Worm (Caenorhabditis elegans): Measurements from ENCODE around the gene B0403.6.

Gene B0403.6

ce11 chrX:7040760-7041159 is 34.4 kb downstream of the B0403.6 start:
- no peak for TF ChIP-seq ceh-28 (tag; optimal IDR thresholded peaks at IDR 0.05)
- peak; percentile 77 for TF ChIP-seq fkh-10 (GFP tag; optimal IDR thresholded peaks at IDR 0.05)

DNA sequence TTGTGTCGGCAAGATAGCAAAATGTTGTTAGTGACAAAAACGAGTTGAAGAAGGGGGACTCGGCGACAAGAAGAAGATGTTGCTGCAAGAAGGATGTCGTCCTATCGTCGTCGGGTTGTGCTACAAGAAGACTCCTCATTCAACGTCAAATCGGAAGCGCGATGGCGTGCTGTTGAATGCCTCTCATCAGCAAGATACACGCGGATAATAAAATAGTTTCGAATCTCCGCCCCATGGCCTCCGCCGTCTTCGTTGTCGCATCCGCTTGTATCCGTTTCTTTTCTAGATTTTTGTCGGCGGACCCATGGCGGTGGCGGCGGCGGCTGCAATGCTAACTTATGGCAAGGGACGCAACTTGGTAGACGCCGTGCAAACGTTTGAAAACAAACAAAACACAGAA is 37.2 kb downstream of the B0403.6 start:
- TF ChIP-seq mdl-1 (tag; optimal IDR thresholded peaks at IDR 0.05), result no peak
- no peak for TF ChIP-seq eor-1 (tag; optimal IDR thresholded peaks at IDR 0.05)
- no peak for TF ChIP-seq nhr-23 (tag; optimal IDR thresholded peaks at IDR 0.05)
- TF ChIP-seq ceh-28 (tag; optimal IDR thresholded peaks at IDR 0.05), result no peak
- TF ChIP-seq ceh-16 (tag; optimal IDR thresholded peaks at IDR 0.05), result no peak
- TF ChIP-seq nhr-28 (tag; optimal IDR thresholded peaks at IDR 0.05), result no peak
- TF ChIP-seq unc-39 (tag; optimal IDR thresholded peaks at IDR 0.05), result no peak
- no peak for TF ChIP-seq nhr-11 (tag; optimal IDR thresholded peaks at IDR 0.05)
- TF ChIP-seq lin-39 (tag; optimal IDR thresholded peaks at IDR 0.05), result no peak
- TF ChIP-seq egl-5 (tag; optimal IDR thresholded peaks at IDR 0.05), result no peak
- TF ChIP-seq R02D3.7 (tag; optimal IDR thresholded peaks at IDR 0.05), result no peak
- no peak for TF ChIP-seq aly-2 (tag; optimal IDR thresholded peaks at IDR 0.05)
- TF ChIP-seq nhr-12 (tag; optimal IDR thresholded peaks at IDR 0.05), result no peak
- TF ChIP-seq sea-2 (GFP tag; optimal IDR thresholded peaks at IDR 0.05), result no peak
- no peak for TF ChIP-seq ztf-11 (tag; optimal IDR thresholded peaks at IDR 0.05)
- TF ChIP-seq lsy-12 (tag; optimal IDR thresholded peaks at IDR 0.05), result no peak
- no peak for TF ChIP-seq fos-1 (tag; optimal IDR thresholded peaks at IDR 0.05)
- no peak for TF ChIP-seq snpc-4 (tag; optimal IDR thresholded peaks at IDR 0.05)
- no peak for TF ChIP-seq nfya-1 (tag; optimal IDR thresholded peaks at IDR 0.05; ENCODE audit: insufficient read depth)
- TF ChIP-seq nhr-25 (tag; optimal IDR thresholded peaks at IDR 0.05), result no peak

ce11 chrX:7035937-7036336 is 39.2 kb downstream of the B0403.6 start, which contains the start of gene cest-19:
Gene cest-19 (minus strand): TSS chrX:7036037.
- TF ChIP-seq elt-1 (tag; optimal IDR thresholded peaks at IDR 0.05) (no peak), ama-1 (optimal IDR thresholded peaks at IDR 0.05) (no peak), nhr-67 (tag; optimal IDR thresholded peaks at IDR 0.05) (no peak), nhr-28 (tag; optimal IDR thresholded peaks at IDR 0.05) (no peak), nhr-23 (tag; optimal IDR thresholded peaks at IDR 0.05) (no peak), lin-15B (tag; optimal IDR thresholded peaks at IDR 0.05) (no peak), eor-1 (tag; optimal IDR thresholded peaks at IDR 0.05) (no peak), ztf-4 (tag; optimal IDR thresholded peaks at IDR 0.05) (no peak), skn-1 (tag; optimal IDR thresholded peaks at IDR 0.05) (no peak), nhr-11 (tag; optimal IDR thresholded peaks at IDR 0.05) (no peak), fkh-2 (tag; optimal IDR thresholded peaks at IDR 0.05) (no peak), elt-2 (tag; optimal IDR thresholded peaks at IDR 0.05) (no peak), ceh-16 (tag; optimal IDR thresholded peaks at IDR 0.05) (no peak)

DNA sequence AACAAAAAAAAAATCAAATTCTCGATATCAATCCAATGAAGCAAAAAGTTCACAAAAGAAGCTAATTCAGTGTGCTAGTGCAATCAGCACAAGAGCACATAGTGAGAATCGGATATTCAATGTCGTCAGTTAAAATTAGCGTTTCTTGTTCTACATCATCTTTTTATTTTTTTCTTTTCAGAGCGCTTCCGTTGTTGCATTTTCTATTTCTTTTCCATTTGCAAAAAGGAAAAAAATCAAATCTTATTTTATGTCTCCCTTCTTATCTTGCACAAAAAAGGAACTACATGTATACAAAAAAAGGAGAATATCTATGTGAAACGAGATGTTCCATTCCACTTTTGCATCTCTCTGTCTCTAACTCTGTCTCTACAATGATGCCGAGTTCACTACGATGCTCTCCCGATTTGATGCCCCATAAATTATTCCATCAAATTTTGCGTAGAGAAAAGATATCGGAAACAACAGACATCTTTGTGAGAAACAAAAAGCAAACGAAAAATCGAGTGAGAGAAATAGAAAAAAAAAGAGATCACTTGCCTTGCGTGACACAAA is 41.4 kb downstream of the B0403.6 start:
- TF ChIP-seq lin-39 (tag; optimal IDR thresholded peaks at IDR 0.05) (peak; percentile 20), egl-5 (tag; optimal IDR thresholded peaks at IDR 0.05) (peak; percentile 10), ceh-16 (tag; optimal IDR thresholded peaks at IDR 0.05) (no peak), fkh-10 (GFP tag; optimal IDR thresholded peaks at IDR 0.05) (peak; percentile 9)

ce11 chrX:7028836-7029235 is 46.3 kb downstream of the B0403.6 start, which contains the start of gene flp-26:
Gene flp-26 (plus strand): TSS chrX:7029136.
- no peak for TF ChIP-seq ama-1 (optimal IDR thresholded peaks at IDR 0.05)
